Worm (Caenorhabditis elegans) whole organism, L3 larva: ENCODE results near the gene R10E9.3.

Experiments used
- R02D3.7 ChIP-seq: fragments of 150-350 bp; optimal IDR thresholded peaks from 2 replicates; lab custom pipeline; 2014; ENCODE audit warnings: missing biosample characterization, missing genetic modification characterization
- aly-2 ChIP-seq: fragments of 150-350 bp; optimal IDR thresholded peaks from 2 replicates; lab custom pipeline; 2014; ENCODE audit warnings: missing biosample characterization, missing genetic modification characterization
- ama-1 ChIP-seq: fragments of 150-350 bp; optimal IDR thresholded peaks from 2 replicates; lab custom pipeline; 2018
- ceh-16 ChIP-seq: sonication (generic microtip); optimal IDR thresholded peaks from 2 replicates; lab custom pipeline; 2017; ENCODE audit warnings: missing biosample characterization, missing genetic modification characterization
- ceh-82 ChIP-seq: fragments of 150-350 bp; optimal IDR thresholded peaks from 2 replicates; lab custom pipeline; 2014; ENCODE audit warnings: missing biosample characterization, missing genetic modification characterization
- ceh-9 ChIP-seq: sonication (generic microtip); optimal IDR thresholded peaks from 2 replicates; lab custom pipeline; 2018; ENCODE audit warnings: missing biosample characterization, missing genetic modification characterization
- egl-27 ChIP-seq: sonication (generic microtip); optimal IDR thresholded peaks from 4 replicates; lab custom pipeline; 2017; ENCODE audit warnings: missing biosample characterization, missing genetic modification reagents, missing genetic modification characterization
- egl-5 ChIP-seq: fragments of 150-350 bp; optimal IDR thresholded peaks from 2 replicates; lab custom pipeline; 2017; ENCODE audit warnings: missing biosample characterization, missing genetic modification reagents, missing genetic modification characterization, inconsistent platforms
- elt-1 ChIP-seq: fragments of 150-350 bp; optimal IDR thresholded peaks from 2 replicates; lab custom pipeline; 2014; ENCODE audit warnings: missing biosample characterization, missing genetic modification characterization
- elt-2 ChIP-seq: sonication (generic microtip); optimal IDR thresholded peaks from 2 replicates; lab custom pipeline; 2016; ENCODE audit warnings: missing genetic modification reagents, mild to moderate bottlenecking, missing genetic modification characterization, missing compliant biosample characterization
- eor-1 ChIP-seq, 2 experiments: fragments of 150-350 bp; optimal IDR thresholded peaks; 2 replicates each; lab custom pipeline; 2014 to 2018; ENCODE audit warnings: missing biosample characterization in 2 of 2, missing genetic modification characterization in 2 of 2
- fos-1 ChIP-seq: fragments of 150-350 bp; optimal IDR thresholded peaks from 2 replicates; lab custom pipeline; 2014; ENCODE audit warnings: missing biosample characterization, missing genetic modification characterization
- hmg-11 ChIP-seq: sonication (generic microtip); optimal IDR thresholded peaks from 2 replicates; lab custom pipeline; 2016; ENCODE audit warnings: missing genetic modification characterization, missing compliant biosample characterization
- jun-1 ChIP-seq: fragments of 150-350 bp; optimal IDR thresholded peaks from 2 replicates; lab custom pipeline; 2014; ENCODE audit warnings: missing biosample characterization, missing genetic modification reagents, missing genetic modification characterization
- lin-39 ChIP-seq: fragments of 150-350 bp; optimal IDR thresholded peaks from 2 replicates; lab custom pipeline; 2018; ENCODE audit warnings: missing biosample characterization, missing genetic modification reagents, missing genetic modification characterization
- lsy-12 ChIP-seq: sonication (generic microtip); optimal IDR thresholded peaks from 2 replicates; lab custom pipeline; 2016; ENCODE audit warnings: mild to moderate bottlenecking, missing genetic modification characterization, missing compliant biosample characterization
- mdl-1 ChIP-seq: fragments of 150-350 bp; optimal IDR thresholded peaks from 2 replicates; lab custom pipeline; 2014; ENCODE audit warnings: missing biosample characterization, missing genetic modification characterization
- mml-1 ChIP-seq: fragments of 150-350 bp; sonication (generic microtip); optimal IDR thresholded peaks from 3 replicates; lab custom pipeline; 2014; ENCODE audit warnings: missing biosample characterization, missing genetic modification characterization
- nfya-1 ChIP-seq: sonication (generic microtip); optimal IDR thresholded peaks from 2 replicates; lab custom pipeline; 2017; ENCODE audit warnings: missing genetic modification characterization, mild to moderate bottlenecking, missing compliant biosample characterization, antibody characterized with exemption, moderate library complexity; ENCODE audit not compliant: insufficient read depth
- nhr-11 ChIP-seq: fragments of 150-350 bp; optimal IDR thresholded peaks from 2 replicates; lab custom pipeline; 2014; ENCODE audit warnings: missing biosample characterization, missing genetic modification characterization
- nhr-12 ChIP-seq: fragments of 150-350 bp; optimal IDR thresholded peaks from 2 replicates; lab custom pipeline; 2014; ENCODE audit warnings: missing biosample characterization, missing genetic modification characterization
- nhr-23 ChIP-seq: fragments of 150-350 bp; optimal IDR thresholded peaks from 2 replicates; lab custom pipeline; 2014; ENCODE audit warnings: missing biosample characterization, missing genetic modification reagents, missing genetic modification characterization
- nhr-237 ChIP-seq: fragments of 150-350 bp; optimal IDR thresholded peaks from 2 replicates; lab custom pipeline; 2014; ENCODE audit warnings: missing biosample characterization, missing genetic modification characterization
- nhr-25 ChIP-seq: sonication (generic microtip); optimal IDR thresholded peaks from 2 replicates; lab custom pipeline; 2017; ENCODE audit warnings: missing biosample characterization, missing genetic modification characterization
- nhr-28 ChIP-seq: fragments of 150-350 bp; optimal IDR thresholded peaks from 2 replicates; lab custom pipeline; 2014; ENCODE audit warnings: missing biosample characterization, missing genetic modification characterization
- nhr-43 ChIP-seq: sonication (generic microtip); optimal IDR thresholded peaks from 2 replicates; lab custom pipeline; 2016; ENCODE audit warnings: mild to moderate bottlenecking, missing genetic modification characterization, missing compliant biosample characterization; ENCODE audit not compliant: poor library complexity, severe bottlenecking
- nhr-67 ChIP-seq: fragments of 150-350 bp; optimal IDR thresholded peaks from 2 replicates; lab custom pipeline; 2014; ENCODE audit warnings: missing biosample characterization, missing genetic modification characterization
- nhr-76 ChIP-seq: fragments of 150-350 bp; sonication (generic microtip); optimal IDR thresholded peaks from 5 replicates; lab custom pipeline; 2014; ENCODE audit warnings: missing biosample characterization, missing genetic modification characterization
- pha-4 ChIP-seq: fragments of 150-350 bp; optimal IDR thresholded peaks from 2 replicates; lab custom pipeline; 2014; ENCODE audit warnings: missing biosample characterization, missing genetic modification reagents, missing genetic modification characterization
- pqm-1 ChIP-seq: fragments of 150-350 bp; optimal IDR thresholded peaks from 2 replicates; lab custom pipeline; 2017; ENCODE audit warnings: missing biosample characterization, missing genetic modification characterization, inconsistent platforms
- sea-2 ChIP-seq: fragments of 150-350 bp; sonication (generic microtip); optimal IDR thresholded peaks from 4 replicates; lab custom pipeline; 2014; ENCODE audit warnings: missing biosample characterization, missing genetic modification reagents, missing genetic modification characterization
- skn-1 ChIP-seq: fragments of 150-350 bp; optimal IDR thresholded peaks from 2 replicates; lab custom pipeline; 2014; ENCODE audit warnings: missing biosample characterization, missing genetic modification characterization
- snpc-4 ChIP-seq: fragments of 150-350 bp; optimal IDR thresholded peaks from 2 replicates; lab custom pipeline; 2014; ENCODE audit warnings: missing biosample characterization, missing genetic modification characterization
- zag-1 ChIP-seq: fragments of 150-350 bp; optimal IDR thresholded peaks from 2 replicates; lab custom pipeline; 2014; ENCODE audit warnings: missing biosample characterization, missing genetic modification characterization
- ztf-4 ChIP-seq: fragments of 150-350 bp; optimal IDR thresholded peaks from 2 replicates; lab custom pipeline; 2014; ENCODE audit warnings: missing biosample characterization, missing genetic modification characterization

R10E9.3 gene

ce11 chrIII:3984049-3984484, 24.0 kb downstream of the R10E9.3 start:
- TF ChIP-seq pha-4 (tag; lab: Kevin White, UChicago) (peak; percentile 88), egl-5 (tag; lab: Kevin White, UChicago) (peak; percentile 60), hmg-11 (tag; lab: Kevin White, UChicago) (peak; percentile 36), snpc-4 (tag; lab: Kevin White, UChicago) (peak; percentile 14), lin-39 (tag; lab: Kevin White, UChicago) (peak; percentile 1), nhr-11 (tag; lab: Kevin White, UChicago) (no peak), mdl-1 (tag; lab: Kevin White, UChicago) (no peak), ztf-4 (tag; lab: Kevin White, UChicago) (no peak), nfya-1 (tag; lab: Kevin White, UChicago) (peak; percentile 24), lsy-12 (tag; lab: Kevin White, UChicago) (peak; percentile 10)

ce11 chrIII:3986368-3986767, 26.3 kb downstream of the R10E9.3 start, which contains the start of gene Y1A5A.1:
Y1A5A.1 (minus strand) TSS chrIII:3986661.
- TF ChIP-seq nhr-76 = no peak
- TF ChIP-seq egl-27 (tag; lab: Kevin White, UChicago) = no peak
- no peak for TF ChIP-seq nfya-1 (tag; lab: Kevin White, UChicago)
- TF ChIP-seq sea-2 (GFP tag; lab: Kevin White, UChicago) = no peak
- TF ChIP-seq nhr-11 (tag; lab: Kevin White, UChicago) = no peak
- TF ChIP-seq nhr-25 = no peak
- TF ChIP-seq eor-1 (tag; optimal IDR thresholded peaks at IDR 0.05; lab: Kevin White, UChicago) = no peak
- no peak for TF ChIP-seq pqm-1
- no peak for TF ChIP-seq nhr-23 (tag; lab: Kevin White, UChicago)
- TF ChIP-seq mml-1 = no peak
- TF ChIP-seq aly-2 (tag; lab: Kevin White, UChicago) = no peak
- no peak for TF ChIP-seq nhr-67
- TF ChIP-seq jun-1 = no peak
- no peak for TF ChIP-seq elt-1 (tag; lab: Kevin White, UChicago)

- TF ChIP-seq pha-4 (tag; lab: Kevin White, UChicago) = no peak
- no peak for TF ChIP-seq nhr-28 (tag; lab: Kevin White, UChicago)
- no peak for TF ChIP-seq nhr-11 (tag; lab: Kevin White, UChicago)
- TF ChIP-seq elt-1 (tag; lab: Kevin White, UChicago) = no peak
- no peak for TF ChIP-seq lsy-12 (tag; lab: Kevin White, UChicago)
- no peak for TF ChIP-seq nhr-76
- no peak for TF ChIP-seq egl-5 (tag; lab: Kevin White, UChicago)
- no peak for TF ChIP-seq pqm-1
- TF ChIP-seq nhr-67 = no peak
- TF ChIP-seq nhr-12 (tag; lab: Kevin White, UChicago) = no peak
- no peak for TF ChIP-seq zag-1 (tag; lab: Kevin White, UChicago)
- TF ChIP-seq fos-1 (tag; lab: Kevin White, UChicago) = no peak
- TF ChIP-seq ceh-16 (tag; lab: Kevin White, UChicago) = no peak
- TF ChIP-seq R02D3.7 (tag; lab: Kevin White, UChicago) = no peak
- no peak for TF ChIP-seq ceh-9 (tag; lab: Kevin White, UChicago)
- TF ChIP-seq hmg-11 (tag; lab: Kevin White, UChicago) = no peak
- no peak for TF ChIP-seq ama-1
- TF ChIP-seq jun-1 = no peak
- TF ChIP-seq nhr-237 (tag; lab: Kevin White, UChicago) = no peak
- TF ChIP-seq, all 47 proteins: peak for 0
Observed at ce11 chrIII:3987759-3988158, 27.7 kb downstream of the R10E9.3 start, which contains the start of gene C36E8.6. C36E8.6 (plus strand) TSS chrIII:3988059.

- TF ChIP-seq ceh-9 (tag; lab: Kevin White, UChicago) (no peak), nfya-1 (tag; lab: Kevin White, UChicago) (peak; percentile 33)
Observed at ce11 chrIII:3991362-3991761, 31.3 kb downstream of the R10E9.3 start.

- TF ChIP-seq aly-2 (tag; lab: Kevin White, UChicago) = no peak
- no peak for TF ChIP-seq nhr-28 (tag; lab: Kevin White, UChicago)
- TF ChIP-seq nhr-43 (tag; lab: Kevin White, UChicago) = no peak
- no peak for TF ChIP-seq R02D3.7 (tag; lab: Kevin White, UChicago)
- no peak for TF ChIP-seq egl-27 (tag; lab: Kevin White, UChicago)
- no peak for TF ChIP-seq ceh-82 (tag; lab: Kevin White, UChicago)
- no peak for TF ChIP-seq nhr-12 (tag; lab: Kevin White, UChicago)
- TF ChIP-seq ztf-4 (tag; lab: Kevin White, UChicago) = no peak
- TF ChIP-seq nhr-76 = no peak
- TF ChIP-seq elt-2 (tag; lab: Kevin White, UChicago) = no peak
- no peak for TF ChIP-seq skn-1 (tag; lab: Kevin White, UChicago)
- TF ChIP-seq eor-1 (tag; optimal IDR thresholded peaks at IDR 0.05; lab: Kevin White, UChicago) = no peak
Observed at ce11 chrIII:3992089-3992488, 32.1 kb downstream of the R10E9.3 start, which contains the start of gene glb-11. glb-11 (minus strand) TSS chrIII:3992189.
